Worm (Caenorhabditis elegans) whole organism, L4 larva: Measurements from ENCODE around the gene slc-25A32.

ENCODE experiments used
- F44E2.7 ChIP-seq: fragments of 200-800 bp; sonication (Bioruptor generic); IDR thresholded peaks from 2 replicates; pipeline ENCODE4 v2.1.2; 2022; ENCODE audit warnings: missing genetic modification characterization, missing compliant biosample characterization
- Y105C5A.15 ChIP-seq: fragments of 200-800 bp; sonication (Bioruptor generic); IDR thresholded peaks from 2 replicates; pipeline ENCODE4 v1.3.6; 2022; ENCODE audit warnings: missing genetic modification characterization, missing compliant biosample characterization
- aha-1 ChIP-seq: fragments of 150-350 bp; peaks from one replicate; lab custom pipeline; 2014; ENCODE audit warnings: missing biosample characterization, missing genetic modification characterization
- aly-2 ChIP-seq: sonication (generic microtip); optimal IDR thresholded peaks from 2 replicates; lab custom pipeline; 2018; ENCODE audit warnings: missing biosample characterization, missing genetic modification characterization
- ama-1 ChIP-seq: fragments of 150-350 bp; optimal IDR thresholded peaks from 2 replicates; lab custom pipeline; 2014; ENCODE audit warnings: inconsistent platforms, mixed read lengths
- ceh-28 ChIP-seq: fragments of 150-350 bp; optimal IDR thresholded peaks from 2 replicates; lab custom pipeline; 2014; ENCODE audit warnings: missing biosample characterization, missing genetic modification reagents, missing genetic modification characterization
- ces-1 ChIP-seq: fragments of 150-350 bp; sonication (generic microtip); optimal IDR thresholded peaks from 4 replicates; lab custom pipeline; 2014; ENCODE audit warnings: missing biosample characterization, missing genetic modification reagents, missing genetic modification characterization
- daf-12 ChIP-seq: fragments of 150-350 bp; optimal IDR thresholded peaks from 2 replicates; lab custom pipeline; 2014; ENCODE audit warnings: missing biosample characterization, missing genetic modification reagents, missing genetic modification characterization
- daf-16 ChIP-seq, 3 experiments: sonication (generic microtip); optimal IDR thresholded peaks; 2 replicates each; lab custom pipeline; 2016 to 2017; ENCODE audit warnings: missing genetic modification characterization in 3 of 3, missing genetic modification reagents in 3 of 3, mild to moderate bottlenecking in 2 of 3, missing compliant biosample characterization in 2 of 3, missing biosample characterization in 1 of 3, moderate library complexity in 1 of 3
- daf-8 ChIP-seq: fragments of 200-800 bp; sonication (Bioruptor generic); IDR thresholded peaks from 2 replicates; pipeline ENCODE4 v1.3.6; 2022; ENCODE audit warnings: missing genetic modification characterization, missing compliant biosample characterization
- dmd-6 ChIP-seq: fragments of 200-800 bp; sonication (Bioruptor generic); IDR thresholded peaks from 2 replicates; pipeline ENCODE4 v1.3.6; 2022; ENCODE audit warnings: missing genetic modification reagents, missing genetic modification characterization, missing compliant biosample characterization
- dpl-1 ChIP-seq: fragments of 150-350 bp; optimal IDR thresholded peaks from 2 replicates; lab custom pipeline; 2014; ENCODE audit warnings: missing biosample characterization, missing genetic modification reagents, missing genetic modification characterization
- duxl-1 ChIP-seq: sonication (generic microtip); optimal IDR thresholded peaks from 2 replicates; lab custom pipeline; 2016; ENCODE audit warnings: mild to moderate bottlenecking, missing genetic modification characterization, moderate library complexity, missing compliant biosample characterization; ENCODE audit not compliant: poor library complexity
- dve-1 ChIP-seq: sonication (generic microtip); optimal IDR thresholded peaks from 2 replicates; lab custom pipeline; 2017; ENCODE audit warnings: antibody characterized with exemption, mild to moderate bottlenecking, missing genetic modification characterization, missing compliant biosample characterization; ENCODE audit not compliant: insufficient read depth
- egl-43 ChIP-seq: fragments of 200-800 bp; sonication (Bioruptor generic); IDR thresholded peaks from 2 replicates; pipeline ENCODE4 v1.3.6; 2022; ENCODE audit warnings: missing genetic modification reagents, missing genetic modification characterization, missing compliant biosample characterization
- gei-8 ChIP-seq: fragments of 200-800 bp; sonication (Bioruptor generic); optimal IDR thresholded peaks from 2 replicates; lab custom pipeline; 2018; ENCODE audit warnings: mild to moderate bottlenecking, missing genetic modification characterization, missing compliant biosample characterization
- hif-1 ChIP-seq, 2 experiments: sonication (generic microtip); optimal IDR thresholded peaks; 2 replicates each; lab custom pipeline; 2016 to 2017; ENCODE audit warnings: missing compliant biosample characterization in 2 of 2, missing genetic modification characterization in 2 of 2, missing genetic modification reagents in 2 of 2, missing genotype in 2 of 2, mild to moderate bottlenecking in 1 of 2
- lin-15B ChIP-seq: fragments of 150-350 bp; sonication (generic microtip); optimal IDR thresholded peaks from 3 replicates; lab custom pipeline; 2014; ENCODE audit warnings: missing biosample characterization, missing genetic modification characterization
- lin-38 ChIP-seq: fragments of 200-800 bp; sonication (Bioruptor generic); IDR thresholded peaks from 2 replicates; pipeline ENCODE4 v1.3.6; 2022; ENCODE audit warnings: missing genetic modification reagents, missing genetic modification characterization, missing compliant biosample characterization
- lir-3 ChIP-seq: sonication (generic microtip); optimal IDR thresholded peaks from 2 replicates; lab custom pipeline; 2016; ENCODE audit warnings: mild to moderate bottlenecking, missing genetic modification characterization, missing compliant biosample characterization
- lsy-2 ChIP-seq, 2 experiments: fragments of 150-350 bp in 1 of 2; sonication (generic microtip) in 1 of 2; optimal IDR thresholded peaks; 2 replicates each; lab custom pipeline; 2014 to 2017; ENCODE audit warnings: missing biosample characterization in 2 of 2, missing genetic modification characterization in 2 of 2
- mep-1 ChIP-seq: fragments of 150-350 bp; sonication (generic microtip); optimal IDR thresholded peaks from 3 replicates; lab custom pipeline; 2014; ENCODE audit warnings: missing biosample characterization, missing genetic modification characterization
- mes-2 ChIP-seq: sonication (generic microtip); optimal IDR thresholded peaks from 2 replicates; lab custom pipeline; 2016; ENCODE audit warnings: missing genotype, mild to moderate bottlenecking, missing genetic modification characterization, missing compliant biosample characterization; ENCODE audit not compliant: poor library complexity, severe bottlenecking
- nhr-102 ChIP-seq: sonication (generic microtip); optimal IDR thresholded peaks from 2 replicates; lab custom pipeline; 2016; ENCODE audit warnings: mild to moderate bottlenecking, missing genetic modification characterization, moderate library complexity, missing compliant biosample characterization
- nhr-28 ChIP-seq: fragments of 150-350 bp; optimal IDR thresholded peaks from 2 replicates; lab custom pipeline; 2014; ENCODE audit warnings: missing biosample characterization, missing genetic modification characterization
- rbr-2 ChIP-seq: sonication (generic microtip); optimal IDR thresholded peaks from 2 replicates; lab custom pipeline; 2016; ENCODE audit warnings: missing genotype, missing genetic modification characterization, missing compliant biosample characterization
- saeg-2 ChIP-seq: fragments of 200-800 bp; sonication (Bioruptor generic); IDR thresholded peaks from 2 replicates; pipeline ENCODE4 v1.3.6; 2022; ENCODE audit warnings: missing genetic modification reagents, missing genetic modification characterization, missing compliant biosample characterization
- skn-1 ChIP-seq: fragments of 150-350 bp; optimal IDR thresholded peaks from 2 replicates; lab custom pipeline; 2014; ENCODE audit warnings: missing biosample characterization, missing genetic modification characterization
- spr-1 ChIP-seq: sonication (generic microtip); optimal IDR thresholded peaks from 2 replicates; lab custom pipeline; 2016; ENCODE audit warnings: mild to moderate bottlenecking, missing genetic modification characterization, missing compliant biosample characterization
- unc-130 ChIP-seq: sonication (generic microtip); optimal IDR thresholded peaks from 2 replicates; lab custom pipeline; 2016; ENCODE audit warnings: missing genetic modification reagents, missing genetic modification characterization, missing compliant biosample characterization
- zag-1 ChIP-seq: fragments of 150-350 bp; optimal IDR thresholded peaks from 2 replicates; lab custom pipeline; 2014; ENCODE audit warnings: missing biosample characterization, missing genetic modification characterization

The slc-25A32 gene

ce11 chrII:8325002-8325539 lies 49.0 kb downstream of the slc-25A32 start, which contains the start of the genes ran-3 and C26D10.3:
Gene ran-3 (minus strand): TSS chrII:8325052.
Gene C26D10.3 (plus strand): TSS chrII:8325386.
- TF ChIP-seq dve-1 (peak; percentile 21), daf-12 (tag; lab: Kevin White, UChicago) (no peak), ces-1 (no peak), ceh-28 (tag; lab: Kevin White, UChicago) (no peak), skn-1 (tag; lab: Kevin White, UChicago) (no peak), lsy-2 (tag; optimal IDR thresholded peaks at IDR 0.05; lab: Kevin White, UChicago) (peak in 1 of 2 experiments; percentile 58), daf-16 (GFP tag; optimal IDR thresholded peaks at IDR 0.05; lab: Kevin White, UChicago) (no peak), daf-16 (tag; optimal IDR thresholded peaks at IDR 0.05; lab: Kevin White, UChicago) (peak; percentile 62), lin-38 (peak; percentile 51; the same call in 1 of the 2 replicates), egl-43 (GFP tag; lab: Robert Waterston, UW) (no peak), mes-2 (tag; lab: Kevin White, UChicago) (peak; percentile 91), dpl-1 (GFP tag; lab: Kevin White, UChicago) (peak; percentile 69), nhr-28 (tag; lab: Kevin White, UChicago) (no peak), aly-2 (no peak), saeg-2 (GFP tag; lab: Robert Waterston, UW) (no peak), hif-1 (tag; optimal IDR thresholded peaks at IDR 0.05; lab: Kevin White, UChicago) (peak in 1 of 2 experiments; percentile 13), Y105C5A.15 (GFP tag; lab: Robert Waterston, UW) (no peak), mep-1 (tag; lab: Kevin White, UChicago) (peak; percentile 42), rbr-2 (tag; lab: Kevin White, UChicago) (peak; percentile 17), zag-1 (tag; lab: Kevin White, UChicago) (no peak), unc-130 (GFP tag; lab: Kevin White, UChicago) (no peak), dmd-6 (no peak), ama-1 (lab: Kevin White, UChicago) (no peak), lir-3 (tag; lab: Kevin White, UChicago) (no peak)

DNA sequence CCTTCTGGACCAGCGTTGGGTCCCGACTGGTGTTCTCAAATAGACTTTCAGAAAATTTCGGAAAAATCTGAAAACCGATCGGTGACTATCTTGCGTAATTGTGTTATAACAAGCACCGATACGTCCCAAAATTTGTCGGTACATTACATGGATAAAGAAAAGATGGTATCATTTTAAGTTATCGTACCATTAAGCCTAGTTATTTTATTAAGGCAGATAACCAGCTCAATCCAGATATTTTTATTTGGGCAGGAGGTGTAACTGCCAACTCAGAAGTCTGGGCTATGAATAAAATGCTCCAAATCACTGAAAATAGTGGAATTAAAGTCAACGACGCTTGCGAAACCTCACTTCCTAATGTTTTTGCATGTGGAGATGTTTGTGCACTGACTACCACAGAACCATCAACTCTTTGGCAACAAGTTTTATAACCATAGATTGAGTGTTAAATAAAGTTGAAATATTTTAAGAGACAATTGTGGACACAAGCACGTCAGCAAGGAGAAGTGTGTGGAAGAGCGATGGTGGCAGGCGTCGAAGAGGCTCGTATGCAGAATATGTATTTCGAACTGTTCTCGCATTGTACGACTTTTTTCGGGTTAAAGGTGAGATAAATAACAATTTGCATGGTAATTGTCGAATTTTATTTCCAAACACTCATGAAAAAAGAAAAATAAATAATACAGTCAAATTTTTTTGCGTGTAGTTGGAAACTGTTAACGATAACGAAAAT lies 50.3 kb downstream of the slc-25A32 start:
- no peak for TF ChIP-seq gei-8 (GFP tag; lab: Kevin White, UChicago)
- peak; percentile 20 for TF ChIP-seq mes-2 (tag; lab: Kevin White, UChicago)
- TF ChIP-seq aha-1: peak; percentile 95
- TF ChIP-seq duxl-1 (tag; lab: Kevin White, UChicago): peak; percentile 36
- TF ChIP-seq F44E2.7 (GFP tag; lab: Robert Waterston, UW): no peak
- peak; percentile 66 for TF ChIP-seq ama-1 (lab: Kevin White, UChicago)
- no peak for TF ChIP-seq daf-8
- peak; percentile 15 for TF ChIP-seq nhr-102 (tag; lab: Kevin White, UChicago)
- TF ChIP-seq mep-1 (tag; lab: Kevin White, UChicago): peak; percentile 14
- peak; percentile 57 for TF ChIP-seq lin-38
- no peak for TF ChIP-seq lin-15B (tag; lab: Kevin White, UChicago)
- no peak for TF ChIP-seq spr-1 (tag; lab: Kevin White, UChicago)
- TF ChIP-seq, all 104 proteins: peak for 7
